Fruit fly (Drosophila melanogaster): ENCODE measurements around the gene CG1636.

Gene CG1636

dm6 chrX:8252284-8252886 lies 20.8 kb upstream of the CG1636 start, which contains the start of gene CG1632 (continued):
- TF ChIP-seq CG15011 (GFP tag; optimal IDR thresholded peaks at IDR 0.05) (no peak), bsh (GFP tag; optimal IDR thresholded peaks at IDR 0.05) (peak; percentile 57 to 75), fd64A (GFP tag; optimal IDR thresholded peaks at IDR 0.05) (peak; percentile 19), lab (GFP tag; optimal IDR thresholded peaks at IDR 0.05) (peak; percentile 11), vnd (GFP tag; IDR thresholded peaks at IDR 0.05; ENCODE audit: partially characterized antibody) (no peak), Ssrp (tag; optimal IDR thresholded peaks at IDR 0.05) (no peak), CG7786 (GFP tag; optimal IDR thresholded peaks at IDR 0.05) (no peak), dmrt11E (tag; optimal IDR thresholded peaks at IDR 0.05) (peak; percentile 24), seq (GFP tag; IDR thresholded peaks at IDR 0.05) (no peak), D (optimal IDR thresholded peaks at IDR 0.05) (no peak), D (GFP tag; optimal IDR thresholded peaks at IDR 0.05) (no peak), phol (tag; optimal IDR thresholded peaks at IDR 0.05) (peak; percentile 32), CG15601 (tag; optimal IDR thresholded peaks at IDR 0.05) (peak; percentile 3), kni (GFP tag; optimal IDR thresholded peaks at IDR 0.05) (peak; percentile 78), pum (GFP tag; optimal IDR thresholded peaks at IDR 0.05) (no peak), corto (GFP tag; optimal IDR thresholded peaks at IDR 0.05) (peak; percentile 17), lola (GFP tag; optimal IDR thresholded peaks at IDR 0.05) (peak in 1 of 3 experiments; percentile 22), trem (tag; optimal IDR thresholded peaks at IDR 0.05) (peak; percentile 26), sr (GFP tag; IDR thresholded peaks at IDR 0.05) (0 out of 3 replicates have a peak, but pooled peaks have one; percentile 22), CG7271 (tag; optimal IDR thresholded peaks at IDR 0.05) (no peak), CG10565 (GFP tag; optimal IDR thresholded peaks at IDR 0.05) (no peak), Hmx (GFP tag; optimal IDR thresholded peaks at IDR 0.05) (no peak), HmgZ (tag; optimal IDR thresholded peaks at IDR 0.05) (no peak), CG17912 (GFP tag; optimal IDR thresholded peaks at IDR 0.05) (no peak), Hr51 (GFP tag; optimal IDR thresholded peaks at IDR 0.05) (peak in 1 of 2 experiments; percentile 28), Oli (tag; optimal IDR thresholded peaks at IDR 0.05) (peak; percentile 35), CG17829 (tag; optimal IDR thresholded peaks at IDR 0.05) (peak; percentile 22), vvl (GFP tag; IDR thresholded peaks at IDR 0.05) (0 out of 2 replicates have a peak, but pooled peaks have one; percentile 22), nmo (GFP tag; optimal IDR thresholded peaks at IDR 0.05) (peak; percentile 17), Bteb2 (GFP tag; optimal IDR thresholded peaks at IDR 0.05) (no peak), rib (GFP tag; IDR thresholded peaks at IDR 0.05) (no peak), CG17361 (GFP tag; IDR thresholded peaks at IDR 0.05) (peak; percentile 44; the same call in 1 of the 3 replicates), Lhr (GFP tag; optimal IDR thresholded peaks at IDR 0.05) (no peak), Atf6 (GFP tag; IDR thresholded peaks at IDR 0.05) (no peak), CG14710 (tag; optimal IDR thresholded peaks at IDR 0.05) (peak; percentile 29), shn (GFP tag; optimal IDR thresholded peaks at IDR 0.05) (no peak), CG18262 (tag; optimal IDR thresholded peaks at IDR 0.05) (peak; percentile 54), row (GFP tag; IDR thresholded peaks at IDR 0.05) (peak; percentile 50), NFAT (GFP tag; IDR thresholded peaks at IDR 0.05) (no peak), gem (tag; optimal IDR thresholded peaks at IDR 0.05) (peak; percentile 50), D19A (tag; optimal IDR thresholded peaks at IDR 0.05) (peak; percentile 6), CG8924 (tag; optimal IDR thresholded peaks at IDR 0.05) (peak; percentile 41), sima (GFP tag; optimal IDR thresholded peaks at IDR 0.05) (no peak), ci (GFP tag; IDR thresholded peaks at IDR 0.05) (0 out of 3 replicates have a peak, but pooled peaks have one; percentile 18), sens (GFP tag) (peak; percentile 90), CG2712 (tag; optimal IDR thresholded peaks at IDR 0.05) (peak; percentile 48), Abd-B (GFP tag; optimal IDR thresholded peaks at IDR 0.05) (no peak), Sin3A (optimal IDR thresholded peaks at IDR 0.05) (no peak), CG31441 (GFP tag; IDR thresholded peaks at IDR 0.05) (peak; percentile 19; the same call in 1 of the 2 replicates)
